Fruit fly (Drosophila melanogaster) whole organism, embryonic: Measurements from ENCODE around the gene gish.

ENCODE experiments used
- CG10654 ChIP-seq: fragments of 200-800 bp; sonication (Bioruptor generic); optimal IDR thresholded peaks from 2 replicates; lab custom pipeline; 2016; ENCODE audit warnings: missing biosample characterization, missing genetic modification characterization
- CG11560 ChIP-seq: fragments of 200-800 bp; sonication (Bioruptor generic); IDR thresholded peaks from 3 replicates; pipeline ENCODE4 v1.3.6; 2022; ENCODE audit warnings: missing biosample characterization, missing genetic modification characterization
- CG12104 ChIP-seq: fragments of 200-800 bp; sonication (Bioruptor generic); optimal IDR thresholded peaks from 3 replicates; lab custom pipeline; 2016; ENCODE audit warnings: missing biosample characterization, missing genetic modification characterization
- CG12942 ChIP-seq: fragments of 200-800 bp; sonication (Bioruptor generic); optimal IDR thresholded peaks from 3 replicates; lab custom pipeline; 2016; ENCODE audit warnings: missing biosample characterization, missing genetic modification characterization
- CG14860 ChIP-seq: fragments of 200-800 bp; sonication (Bioruptor generic); IDR thresholded peaks from 3 replicates; pipeline ENCODE4 v1.3.6; 2022; ENCODE audit warnings: missing biosample characterization, missing genetic modification characterization; ENCODE audit not compliant: partially characterized antibody
- CG15601 ChIP-seq: fragments of 200-800 bp; sonication (Bioruptor generic); optimal IDR thresholded peaks from 3 replicates; lab custom pipeline; 2019; ENCODE audit warnings: missing biosample characterization, mild to moderate bottlenecking, missing genetic modification characterization, moderate library complexity
- CG18599 ChIP-seq: fragments of 200-800 bp; sonication (Bioruptor generic); optimal IDR thresholded peaks from 3 replicates; lab custom pipeline; 2017; ENCODE audit warnings: missing biosample characterization, missing genetic modification characterization, mild to moderate bottlenecking, moderate library complexity, missing genetic modification reagents
- CG30431 ChIP-seq: fragments of 200-800 bp; sonication (Bioruptor generic); optimal IDR thresholded peaks from 2 replicates; lab custom pipeline; 2017; ENCODE audit warnings: missing biosample characterization, missing genetic modification characterization
- CG3065 ChIP-seq: fragments of 200-800 bp; sonication (Bioruptor generic); optimal IDR thresholded peaks from 2 replicates; lab custom pipeline; 2016; ENCODE audit warnings: missing biosample characterization, missing genetic modification characterization
- CG33557 ChIP-seq: fragments of 200-800 bp; sonication (Bioruptor generic); optimal IDR thresholded peaks from 2 replicates; lab custom pipeline; 2019; ENCODE audit warnings: missing biosample characterization, mild to moderate bottlenecking, missing genetic modification characterization, moderate library complexity
- CG4617 ChIP-seq: fragments of 200-800 bp; sonication (Bioruptor generic); optimal IDR thresholded peaks from 3 replicates; lab custom pipeline; 2016; ENCODE audit warnings: missing biosample characterization, missing genetic modification characterization, borderline replicate concordance
- CG5245 ChIP-seq: fragments of 200-800 bp; sonication (Bioruptor generic); optimal IDR thresholded peaks from 3 replicates; lab custom pipeline; 2016; ENCODE audit warnings: missing biosample characterization, missing genetic modification characterization
- CG6683 ChIP-seq: fragments of 200-800 bp; sonication (Bioruptor generic); optimal IDR thresholded peaks from 2 replicates; lab custom pipeline; 2017; ENCODE audit warnings: missing biosample characterization, mild to moderate bottlenecking, missing genetic modification characterization, missing genetic modification reagents
- CG6689 ChIP-seq: fragments of 200-800 bp; sonication (Bioruptor generic); IDR thresholded peaks from 2 replicates; pipeline ENCODE4 v1.3.6; 2022; ENCODE audit warnings: missing biosample characterization, missing genetic modification characterization
- CG7745 ChIP-seq: fragments of 200-800 bp; sonication (Bioruptor generic); optimal IDR thresholded peaks from 2 replicates; lab custom pipeline; 2018; ENCODE audit warnings: missing biosample characterization, mild to moderate bottlenecking, missing genetic modification characterization, moderate library complexity
- CG9797 ChIP-seq: fragments of 200-800 bp; sonication (Bioruptor generic); optimal IDR thresholded peaks from 3 replicates; lab custom pipeline; 2018; ENCODE audit warnings: missing biosample characterization, mild to moderate bottlenecking, missing genetic modification characterization
- CHES-1-like ChIP-seq: fragments of 200-800 bp; sonication (Bioruptor generic); optimal IDR thresholded peaks from 2 replicates; lab custom pipeline; 2016; ENCODE audit warnings: missing biosample characterization, missing genetic modification characterization
- CkIIα-i1 ChIP-seq: fragments of 200-800 bp; sonication (Bioruptor generic); IDR thresholded peaks from 2 replicates; pipeline ENCODE4 v1.3.6; 2022; ENCODE audit warnings: missing biosample characterization, missing genetic modification characterization
- Dbx ChIP-seq: fragments of 200-800 bp; sonication (Bioruptor generic); IDR thresholded peaks from 3 replicates; pipeline ENCODE4 v1.3.6; 2022; ENCODE audit warnings: missing biosample characterization, missing genetic modification characterization
- Dp ChIP-seq: fragments of 200-800 bp; sonication (Bioruptor generic); optimal IDR thresholded peaks from 2 replicates; lab custom pipeline; 2018; ENCODE audit warnings: missing biosample characterization, mild to moderate bottlenecking, missing genetic modification characterization, moderate library complexity
- Ets97D ChIP-seq: fragments of 200-800 bp; sonication (Bioruptor generic); optimal IDR thresholded peaks from 3 replicates; lab custom pipeline; 2016; ENCODE audit warnings: missing biosample characterization, missing genetic modification characterization
- HHEX ChIP-seq: fragments of 200-800 bp; sonication (Bioruptor generic); optimal IDR thresholded peaks from 3 replicates; lab custom pipeline; 2017; ENCODE audit warnings: missing biosample characterization, mild to moderate bottlenecking, missing genetic modification characterization, missing genetic modification reagents
- Hr51 ChIP-seq, 2 experiments: fragments of 200-800 bp; sonication (Bioruptor generic); optimal IDR thresholded peaks; 2 replicates in 1 of 2; 3 replicates in 1 of 2; lab custom pipeline; 2016 to 2018; ENCODE audit warnings: missing biosample characterization in 2 of 2, missing genetic modification characterization in 2 of 2, mild to moderate bottlenecking in 1 of 2, moderate library complexity in 1 of 2
- Oaz ChIP-seq: fragments of 200-800 bp; sonication (Bioruptor generic); IDR thresholded peaks from 2 replicates; pipeline ENCODE4 v1.3.6; 2022; ENCODE audit warnings: missing biosample characterization, missing genetic modification characterization
- Ptx1 ChIP-seq: fragments of 200-800 bp; sonication (Bioruptor generic); IDR thresholded peaks from 2 replicates; pipeline ENCODE4 v1.3.6; 2022; ENCODE audit warnings: missing biosample characterization, missing genetic modification characterization
- Trl ChIP-seq, 3 experiments: fragments of >200 bp in 2 of 3; fragments of 200-800 bp in 1 of 3; sonication (Bioruptor generic) in 1 of 3; optimal IDR thresholded peaks; 2 replicates in 1 of 3; 3 replicates in 2 of 3; lab custom pipeline; 2016 to 2017; ENCODE audit warnings: missing biosample characterization in 1 of 3, missing genetic modification characterization in 1 of 3
- abd-A ChIP-seq: fragments of 200-800 bp; sonication (Bioruptor generic); optimal IDR thresholded peaks from 3 replicates; lab custom pipeline; 2019; ENCODE audit warnings: missing biosample characterization, mild to moderate bottlenecking, missing genetic modification characterization, moderate library complexity
- ac ChIP-seq: fragments of 200-800 bp; sonication (Bioruptor generic); optimal IDR thresholded peaks from 3 replicates; lab custom pipeline; 2017; ENCODE audit warnings: missing biosample characterization, mild to moderate bottlenecking, missing genetic modification characterization
- al ChIP-seq: fragments of 200-800 bp; sonication (Bioruptor generic); IDR thresholded peaks from 2 replicates; pipeline ENCODE4 v1.3.6; 2022; ENCODE audit warnings: missing biosample characterization, missing genetic modification characterization
- amos ChIP-seq: fragments of 200-800 bp; sonication (Bioruptor generic); IDR thresholded peaks from 2 replicates; pipeline ENCODE4 v1.3.6; 2022; ENCODE audit warnings: missing biosample characterization, missing genetic modification characterization; ENCODE audit not compliant: partially characterized antibody
- dmrt99B ChIP-seq: fragments of 200-800 bp; sonication (Bioruptor generic); optimal IDR thresholded peaks from 2 replicates; lab custom pipeline; 2018; ENCODE audit warnings: missing biosample characterization, mild to moderate bottlenecking, missing genetic modification characterization, moderate library complexity
- dpn ChIP-seq, 2 experiments: fragments of 200-800 bp; sonication (Bioruptor generic); optimal IDR thresholded peaks; 3 replicates each; lab custom pipeline; 2016; ENCODE audit warnings: missing biosample characterization in 2 of 2, missing genetic modification characterization in 2 of 2
- emc ChIP-seq: fragments of 200-800 bp; sonication (Bioruptor generic); optimal IDR thresholded peaks from 2 replicates; lab custom pipeline; 2016; ENCODE audit warnings: missing biosample characterization, missing genetic modification characterization
- ems ChIP-seq: fragments of 200-800 bp; sonication (Bioruptor generic); optimal IDR thresholded peaks from 3 replicates; lab custom pipeline; 2016; ENCODE audit warnings: missing biosample characterization, missing genetic modification characterization
- exex ChIP-seq: fragments of 200-800 bp; sonication (Bioruptor generic); optimal IDR thresholded peaks from 4 replicates; lab custom pipeline; 2018; ENCODE audit warnings: missing biosample characterization, mild to moderate bottlenecking, missing genetic modification characterization, moderate library complexity
- gsb ChIP-seq: fragments of 200-800 bp; sonication (Bioruptor generic); IDR thresholded peaks from 2 replicates; pipeline ENCODE4 v1.3.6; 2022; ENCODE audit warnings: missing biosample characterization, missing genetic modification characterization
- ham ChIP-seq: fragments of 200-800 bp; sonication (Bioruptor generic); IDR thresholded peaks from 2 replicates; pipeline ENCODE4 v1.3.6; 2022; ENCODE audit warnings: missing biosample characterization, missing genetic modification characterization
- kah ChIP-seq: fragments of 200-800 bp; sonication (Bioruptor generic); optimal IDR thresholded peaks from 2 replicates; lab custom pipeline; 2018; ENCODE audit warnings: missing biosample characterization, mild to moderate bottlenecking, missing genetic modification characterization
- luna ChIP-seq: fragments of 200-800 bp; sonication (Bioruptor generic); optimal IDR thresholded peaks from 2 replicates; lab custom pipeline; 2016; ENCODE audit warnings: missing biosample characterization, missing genetic modification characterization
- pum ChIP-seq: fragments of 200-800 bp; sonication (Bioruptor generic); optimal IDR thresholded peaks from 2 replicates; lab custom pipeline; 2016; ENCODE audit warnings: missing biosample characterization, missing genetic modification characterization
- pzg ChIP-seq: fragments of 200-800 bp; sonication (Bioruptor generic); optimal IDR thresholded peaks from 3 replicates; lab custom pipeline; 2018; ENCODE audit warnings: missing biosample characterization, mild to moderate bottlenecking, missing genetic modification characterization, moderate library complexity
- sc ChIP-seq, 3 experiments: fragments of >200 bp in 2 of 3; fragments of 200-800 bp in 1 of 3; sonication (Bioruptor generic) in 1 of 3; optimal IDR thresholded peaks; 2 replicates in 2 of 3; 3 replicates in 1 of 3; lab custom pipeline; 2017; ENCODE audit warnings: mild to moderate bottlenecking in 1 of 3, missing biosample characterization in 1 of 3, missing genetic modification characterization in 1 of 3, missing genetic modification reagents in 1 of 3
- slbo ChIP-seq: fragments of 200-800 bp; sonication (Bioruptor generic); IDR thresholded peaks from 2 replicates; pipeline ENCODE4 v1.3.6; 2022; ENCODE audit warnings: missing biosample characterization, missing genetic modification characterization
- sqz ChIP-seq: fragments of 200-800 bp; sonication (Bioruptor generic); optimal IDR thresholded peaks from 3 replicates; lab custom pipeline; 2018; ENCODE audit warnings: missing biosample characterization, mild to moderate bottlenecking, missing genetic modification characterization
- sug ChIP-seq: fragments of 200-800 bp; optimal IDR thresholded peaks from 2 replicates; lab custom pipeline; 2019; ENCODE audit warnings: missing biosample characterization, mild to moderate bottlenecking, missing genetic modification characterization, moderate library complexity
- usp ChIP-seq: fragments of >200 bp; optimal IDR thresholded peaks from 2 replicates; lab custom pipeline; 2017; ENCODE audit warnings: missing biosample characterization, missing genetic modification characterization
- zfh1 ChIP-seq: fragments of 200-800 bp; sonication (Bioruptor generic); IDR thresholded peaks from 3 replicates; pipeline ENCODE4 v1.3.6; 2022; ENCODE audit warnings: missing biosample characterization, missing genetic modification characterization

The gish gene

DNA sequence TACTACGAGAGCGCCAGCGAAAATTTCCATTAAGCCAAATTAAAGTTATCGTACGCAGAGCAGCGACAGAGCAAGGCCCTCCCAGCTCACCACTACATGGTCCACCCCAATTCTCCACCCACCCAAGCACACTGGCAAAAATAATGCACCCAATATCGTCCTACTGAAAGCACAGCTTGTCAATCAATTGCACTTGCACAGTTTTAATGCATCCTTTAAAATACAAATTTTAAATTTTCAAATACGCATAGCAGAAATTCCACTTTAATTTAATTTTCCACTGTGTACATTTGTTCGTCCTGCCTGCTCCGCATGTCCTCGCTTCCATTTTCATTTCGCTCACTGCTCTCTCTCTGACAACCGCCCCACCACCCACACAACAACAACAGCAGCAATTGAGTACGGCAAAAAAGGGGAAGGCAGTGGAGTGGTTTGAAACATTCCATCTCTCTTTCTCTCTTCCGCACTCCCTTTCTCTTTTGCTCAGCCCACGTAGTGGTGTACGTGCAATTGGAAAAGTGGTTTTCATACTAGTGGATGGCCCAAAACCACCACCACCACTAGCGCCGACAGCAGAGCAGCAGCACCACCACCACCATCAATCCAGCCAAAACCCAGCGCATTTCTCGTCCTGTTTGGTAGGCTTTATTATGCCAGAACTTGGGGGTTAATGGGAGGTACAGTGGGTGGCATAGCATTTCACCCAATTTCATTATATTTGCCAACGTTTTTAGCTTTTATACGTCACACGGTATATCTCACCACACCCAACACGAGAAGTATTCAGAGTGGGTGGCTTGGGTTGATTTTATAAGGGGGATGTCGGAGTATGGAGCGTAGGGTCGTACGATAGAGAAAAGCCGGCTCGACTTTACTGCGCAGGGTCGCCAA lies 24.4 kb upstream of the gish start (continued):
- TF ChIP-seq abd-A (tag; lab: Kevin White, UChicago): no peak
- peak; percentile 80 for TF ChIP-seq CG5245 (GFP tag; lab: Kevin White, UChicago)
- TF ChIP-seq pum (GFP tag; lab: Kevin White, UChicago): peak; percentile 17
- peak; percentile 78 for TF ChIP-seq exex (tag; lab: Kevin White, UChicago)
- TF ChIP-seq CG18599 (GFP tag; lab: Kevin White, UChicago): peak; percentile 99
- peak; percentile 22 for TF ChIP-seq pzg
- TF ChIP-seq CG15601 (tag; lab: Kevin White, UChicago): peak; percentile 58
- TF ChIP-seq Hr51 (GFP tag; optimal IDR thresholded peaks at IDR 0.05; lab: Kevin White, UChicago): peak; percentile 25 to 72
- peak; percentile 55 to 68 for TF ChIP-seq Trl (optimal IDR thresholded peaks at IDR 0.05; lab: Kevin White, UChicago)
- peak; percentile 79 for TF ChIP-seq Trl (GFP tag; optimal IDR thresholded peaks at IDR 0.05; lab: Kevin White, UChicago)
- peak; percentile 36 for TF ChIP-seq kah (GFP tag; lab: Kevin White, UChicago)
- TF ChIP-seq CG9797: peak; percentile 8
- TF ChIP-seq sug (tag; lab: Kevin White, UChicago): peak; percentile 66
- no peak for TF ChIP-seq Ets97D (GFP tag; lab: Kevin White, UChicago)
- TF ChIP-seq CG6683 (GFP tag; lab: Kevin White, UChicago): peak; percentile 89
- TF ChIP-seq CHES-1-like: peak; percentile 43
- peak; percentile 26 for TF ChIP-seq CG33557 (GFP tag; lab: Kevin White, UChicago)
- TF ChIP-seq gsb: 0 out of 2 replicates have a peak, but pooled peaks have one; percentile 18
- peak; percentile 93 for TF ChIP-seq HHEX (GFP tag; lab: Kevin White, UChicago)
- TF ChIP-seq sc (optimal IDR thresholded peaks at IDR 0.05; lab: Kevin White, UChicago): no peak
- peak; percentile 19 for TF ChIP-seq sc (GFP tag; optimal IDR thresholded peaks at IDR 0.05; lab: Kevin White, UChicago)
- peak; percentile 96 for TF ChIP-seq Dbx (GFP tag; lab: Robert Waterston, UW)
- TF ChIP-seq CG11560 (tag; lab: Robert Waterston, UW): peak; percentile 54
- TF ChIP-seq Ptx1 (GFP tag; lab: Robert Waterston, UW): peak; percentile 74
- peak; percentile 67 for TF ChIP-seq slbo
- TF ChIP-seq dpn (GFP tag; optimal IDR thresholded peaks at IDR 0.05; lab: Kevin White, UChicago): peak; percentile 53 to 60
- peak; percentile 64 for TF ChIP-seq CG6689 (GFP tag; lab: Robert Waterston, UW)
- TF ChIP-seq emc (GFP tag; lab: Kevin White, UChicago): peak; percentile 68
- TF ChIP-seq ac (GFP tag; lab: Kevin White, UChicago): no peak
- TF ChIP-seq al (GFP tag; lab: Robert Waterston, UW): peak; percentile 69
- TF ChIP-seq CG4617 (GFP tag; lab: Kevin White, UChicago): no peak
- no peak for TF ChIP-seq Oaz (GFP tag; lab: Robert Waterston, UW)
- TF ChIP-seq usp (GFP tag; lab: Kevin White, UChicago): no peak
- peak; percentile 87 for TF ChIP-seq dmrt99B (tag; lab: Kevin White, UChicago)
- TF ChIP-seq CG10654 (GFP tag; lab: Kevin White, UChicago): peak; percentile 84
- TF ChIP-seq CG7745 (tag; lab: Kevin White, UChicago): no peak
- TF ChIP-seq CG3065 (GFP tag; lab: Kevin White, UChicago): peak; percentile 32
- TF ChIP-seq CG14860 (GFP tag; lab: Robert Waterston, UW): no peak
- no peak for TF ChIP-seq luna (GFP tag; lab: Kevin White, UChicago)
- 0 out of 2 replicates have a peak, but pooled peaks have one; percentile 31 for TF ChIP-seq CkIIα-i1 (GFP tag; lab: Robert Waterston, UW)
- no peak for TF ChIP-seq ham (GFP tag; lab: Robert Waterston, UW)
- TF ChIP-seq sqz (GFP tag; lab: Kevin White, UChicago): peak; percentile 64
- TF ChIP-seq Dp (GFP tag; lab: Kevin White, UChicago): no peak
- peak; percentile 27 for TF ChIP-seq CG30431 (GFP tag; lab: Kevin White, UChicago)
- peak; percentile 81 for TF ChIP-seq zfh1 (GFP tag; lab: Robert Waterston, UW)
- TF ChIP-seq amos (GFP tag; lab: Robert Waterston, UW): no peak
- peak; percentile 82 for TF ChIP-seq CG12104 (GFP tag; lab: Kevin White, UChicago)
- TF ChIP-seq CG12942 (GFP tag; lab: Kevin White, UChicago): peak; percentile 32
- TF ChIP-seq ems (GFP tag; lab: Kevin White, UChicago): peak; percentile 44
